Worm (Caenorhabditis elegans): ENCODE results near the gene nhr-66.

DNA sequence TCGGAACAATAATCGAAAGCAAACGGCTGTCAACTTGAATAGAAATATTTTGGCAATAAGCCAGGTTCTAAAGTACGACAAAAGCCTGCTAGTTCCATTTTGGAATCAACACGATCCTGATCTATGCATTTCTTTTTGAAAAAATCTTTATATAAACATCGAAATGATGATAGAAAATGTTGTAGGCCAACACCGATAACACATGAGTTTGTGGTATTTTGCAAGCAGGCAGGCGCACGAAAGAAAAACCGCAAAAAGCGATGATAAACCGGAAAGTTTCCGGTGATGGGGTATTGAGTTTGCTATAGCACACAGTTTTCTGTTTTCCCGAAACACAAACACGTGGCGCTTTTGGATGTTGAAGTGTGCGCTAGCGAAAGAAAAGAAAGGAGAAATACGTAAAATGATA, 2.3 kb downstream of the nhr-66 start:
- TF ChIP-seq ztf-11 (tag; optimal IDR thresholded peaks at IDR 0.05) (no peak), nhr-11 (tag; optimal IDR thresholded peaks at IDR 0.05) (no peak), nhr-237 (tag; optimal IDR thresholded peaks at IDR 0.05) (no peak), aly-2 (tag; optimal IDR thresholded peaks at IDR 0.05) (no peak), fos-1 (tag; optimal IDR thresholded peaks at IDR 0.05) (no peak), mdl-1 (tag; optimal IDR thresholded peaks at IDR 0.05) (peak in 1 of 2 experiments; percentile 31), lsy-2 (tag; optimal IDR thresholded peaks at IDR 0.05) (no peak), snpc-4 (tag; optimal IDR thresholded peaks at IDR 0.05) (no peak), unc-62 (GFP tag; optimal IDR thresholded peaks at IDR 0.05) (no peak), nhr-77 (tag; optimal IDR thresholded peaks at IDR 0.05) (no peak)

All from whole organism, L1 larva.